Worm (Caenorhabditis elegans) whole organism, L1 larva: ENCODE measurements around the gene gpx-4.
A peak's percentile ranks its signal among the peaks of the same experiment; 100 is the strongest.

Source experiments
- C04F5.9 ChIP-seq: sonication (generic microtip); optimal IDR thresholded peaks from 2 replicates; lab custom pipeline; 2016; ENCODE audit warnings: missing genetic modification characterization, missing compliant biosample characterization
- C16A3.4 ChIP-seq: fragments of 150-350 bp; optimal IDR thresholded peaks from 2 replicates; lab custom pipeline; 2014; ENCODE audit warnings: missing biosample characterization, missing genetic modification characterization
- aly-2 ChIP-seq: fragments of 150-350 bp; optimal IDR thresholded peaks from 2 replicates; lab custom pipeline; 2014; ENCODE audit warnings: missing biosample characterization, missing genetic modification characterization
- ceh-63 ChIP-seq: fragments of 200-800 bp; sonication (Bioruptor generic); optimal IDR thresholded peaks from 2 replicates; lab custom pipeline; 2018; ENCODE audit warnings: mild to moderate bottlenecking, missing genetic modification characterization, missing compliant biosample characterization
- ceh-82 ChIP-seq, 3 experiments: fragments of 150-350 bp in 1 of 3; sonication (generic microtip) in 2 of 3; optimal IDR thresholded peaks; 2 replicates each; lab custom pipeline; 2014 to 2017; ENCODE audit warnings: missing biosample characterization in 3 of 3, missing genetic modification characterization in 3 of 3
- ces-1 ChIP-seq: fragments of 150-350 bp; optimal IDR thresholded peaks from 2 replicates; lab custom pipeline; 2014; ENCODE audit warnings: missing biosample characterization, missing genetic modification reagents, missing genetic modification characterization
- dpl-1 ChIP-seq, 3 experiments: fragments of 150-350 bp in 2 of 3; sonication (generic microtip) in 1 of 3; optimal IDR thresholded peaks; 2 replicates each; lab custom pipeline; 2014 to 2017; ENCODE audit warnings: missing biosample characterization in 3 of 3, missing genetic modification characterization in 3 of 3, missing genetic modification reagents in 3 of 3
- dsc-1 ChIP-seq: sonication (generic microtip); optimal IDR thresholded peaks from 2 replicates; lab custom pipeline; 2016; ENCODE audit warnings: mild to moderate bottlenecking, missing genetic modification characterization, missing compliant biosample characterization
- efl-1 ChIP-seq, 4 experiments: fragments of 150-350 bp; optimal IDR thresholded peaks in 3 of 4; peaks in 1 of 4; 1 replicate in 1 of 4; 2 replicates in 3 of 4; lab custom pipeline; 2014; ENCODE audit warnings: missing biosample characterization in 2 of 4, missing genetic modification characterization in 2 of 4, missing genetic modification reagents in 2 of 4
- efl-3 ChIP-seq: fragments of 200-800 bp; sonication (Bioruptor generic); optimal IDR thresholded peaks from 2 replicates; lab custom pipeline; 2018; ENCODE audit warnings: mild to moderate bottlenecking, missing genetic modification characterization, missing compliant biosample characterization
- egl-27 ChIP-seq, 2 experiments: fragments of 150-350 bp in 1 of 2; sonication (generic microtip); optimal IDR thresholded peaks; 3 replicates each; lab custom pipeline; 2017 to 2018; ENCODE audit warnings: missing biosample characterization in 2 of 2, missing genetic modification characterization in 2 of 2, missing genetic modification reagents in 2 of 2
- ets-5 ChIP-seq: fragments of 200-800 bp; sonication (Bioruptor generic); IDR thresholded peaks from 2 replicates; pipeline ENCODE4 v1.3.6; 2022; ENCODE audit warnings: missing genetic modification characterization, missing compliant biosample characterization
- fkh-8 ChIP-seq: sonication (generic microtip); optimal IDR thresholded peaks from 2 replicates; lab custom pipeline; 2016; ENCODE audit warnings: mild to moderate bottlenecking, missing genetic modification characterization, missing compliant biosample characterization
- grh-1 ChIP-seq: fragments of 200-800 bp; sonication (Bioruptor generic); IDR thresholded peaks from 2 replicates; pipeline ENCODE4 v1.3.6; 2022; ENCODE audit warnings: missing genetic modification reagents, missing genetic modification characterization, missing compliant biosample characterization
- hlh-17 ChIP-seq: fragments of 200-800 bp; sonication (Bioruptor generic); optimal IDR thresholded peaks from 2 replicates; lab custom pipeline; 2018; ENCODE audit warnings: missing genetic modification characterization, mild to moderate bottlenecking, missing compliant biosample characterization, moderate library complexity, borderline replicate concordance
- hpl-2 ChIP-seq: fragments of 150-350 bp; optimal IDR thresholded peaks from 2 replicates; lab custom pipeline; 2014; ENCODE audit warnings: missing biosample characterization, missing genetic modification reagents, missing genetic modification characterization
- jun-1 ChIP-seq: fragments of 150-350 bp; optimal IDR thresholded peaks from 2 replicates; lab custom pipeline; 2014; ENCODE audit warnings: missing biosample characterization, missing genetic modification reagents, missing genetic modification characterization
- lin-14 ChIP-seq: fragments of 200-800 bp; sonication (Bioruptor generic); optimal IDR thresholded peaks from 2 replicates; lab custom pipeline; 2018; ENCODE audit warnings: mild to moderate bottlenecking, missing genetic modification characterization, moderate library complexity, missing compliant biosample characterization
- lsy-2 ChIP-seq, 2 experiments: fragments of 150-350 bp; optimal IDR thresholded peaks; 2 replicates each; lab custom pipeline; 2014; ENCODE audit warnings: missing biosample characterization in 2 of 2, missing genetic modification characterization in 2 of 2
- mab-9 ChIP-seq: fragments of 200-800 bp; sonication (Bioruptor generic); IDR thresholded peaks from 2 replicates; pipeline ENCODE4 v1.3.6; 2022; ENCODE audit warnings: missing genetic modification reagents, missing genetic modification characterization, missing compliant biosample characterization
- mdl-1 ChIP-seq, 2 experiments: fragments of 150-350 bp; optimal IDR thresholded peaks; 2 replicates each; lab custom pipeline; 2014 to 2017; ENCODE audit warnings: missing biosample characterization in 2 of 2, missing genetic modification characterization in 2 of 2, inconsistent platforms in 1 of 2
- mef-2 ChIP-seq: fragments of 150-350 bp; optimal IDR thresholded peaks from 2 replicates; lab custom pipeline; 2014; ENCODE audit warnings: missing biosample characterization, missing genetic modification characterization
- mep-1 ChIP-seq: fragments of 150-350 bp; optimal IDR thresholded peaks from 2 replicates; lab custom pipeline; 2014; ENCODE audit warnings: missing biosample characterization, missing genetic modification characterization
- nhr-19 ChIP-seq: fragments of 200-800 bp; sonication (Bioruptor generic); conservative IDR thresholded peaks from 2 replicates; pipeline ENCODE4 v1.3.6; 2022; ENCODE audit warnings: missing genetic modification characterization, missing compliant biosample characterization
- nhr-20 ChIP-seq: sonication (generic microtip); optimal IDR thresholded peaks from 2 replicates; lab custom pipeline; 2016; ENCODE audit warnings: mild to moderate bottlenecking, missing genetic modification characterization, missing compliant biosample characterization
- nhr-237 ChIP-seq: fragments of 150-350 bp; optimal IDR thresholded peaks from 2 replicates; lab custom pipeline; 2014; ENCODE audit warnings: missing biosample characterization, missing genetic modification characterization
- nhr-47 ChIP-seq: sonication (generic microtip); optimal IDR thresholded peaks from 2 replicates; lab custom pipeline; 2016; ENCODE audit warnings: mild to moderate bottlenecking, missing genetic modification characterization, moderate library complexity, missing compliant biosample characterization
- nhr-71 ChIP-seq: sonication (generic microtip); optimal IDR thresholded peaks from 2 replicates; lab custom pipeline; 2016; ENCODE audit warnings: mild to moderate bottlenecking, missing genetic modification characterization, moderate library complexity, missing compliant biosample characterization
- nhr-77 ChIP-seq: fragments of 150-350 bp; optimal IDR thresholded peaks from 2 replicates; lab custom pipeline; 2014; ENCODE audit warnings: missing biosample characterization, missing genetic modification characterization
- snpc-4 ChIP-seq: fragments of 150-350 bp; optimal IDR thresholded peaks from 2 replicates; lab custom pipeline; 2014; ENCODE audit warnings: missing biosample characterization, missing genetic modification characterization
- sox-4 ChIP-seq: sonication (generic microtip); optimal IDR thresholded peaks from 2 replicates; lab custom pipeline; 2016; ENCODE audit warnings: missing genetic modification characterization, missing compliant biosample characterization
- swsn-7 ChIP-seq: sonication (generic microtip); optimal IDR thresholded peaks from 2 replicates; lab custom pipeline; 2016; ENCODE audit warnings: missing genetic modification characterization, missing compliant biosample characterization
- tlp-1 ChIP-seq: fragments of 150-350 bp; optimal IDR thresholded peaks from 2 replicates; lab custom pipeline; 2014; ENCODE audit warnings: missing biosample characterization, missing genetic modification characterization
- unc-30 ChIP-seq: sonication (generic microtip); optimal IDR thresholded peaks from 2 replicates; lab custom pipeline; 2017; ENCODE audit warnings: missing biosample characterization, missing genetic modification characterization
- ztf-4 ChIP-seq: fragments of 150-350 bp; optimal IDR thresholded peaks from 2 replicates; lab custom pipeline; 2014; ENCODE audit warnings: missing biosample characterization, missing genetic modification characterization

The gpx-4 gene

ce11 chrIV:2656400-2657139 is 18.2 kb downstream of the gpx-4 start:
- TF ChIP-seq mdl-1 (tag; optimal IDR thresholded peaks at IDR 0.05; lab: Kevin White, UChicago), result no peak
- no peak for TF ChIP-seq egl-27 (tag; optimal IDR thresholded peaks at IDR 0.05; lab: Kevin White, UChicago)
- TF ChIP-seq ceh-63, result peak; percentile 74
- no peak for TF ChIP-seq fkh-8 (tag; lab: Kevin White, UChicago)
- TF ChIP-seq nhr-77 (tag; lab: Kevin White, UChicago), result no peak
- TF ChIP-seq dsc-1 (tag; lab: Kevin White, UChicago), result no peak
- TF ChIP-seq dpl-1 (GFP tag; optimal IDR thresholded peaks at IDR 0.05; lab: Kevin White, UChicago), result peak in 1 of 3 experiments; percentile 22
- peak; percentile 75 for TF ChIP-seq lin-14 (GFP tag; lab: Kevin White, UChicago)
- no peak for TF ChIP-seq ets-5 (GFP tag; lab: Robert Waterston, UW)
- TF ChIP-seq nhr-20, result no peak
- no peak for TF ChIP-seq ztf-4 (tag; lab: Kevin White, UChicago)
- TF ChIP-seq mab-9 (GFP tag; lab: Robert Waterston, UW), result no peak
- no peak for TF ChIP-seq lsy-2 (tag; optimal IDR thresholded peaks at IDR 0.05; lab: Kevin White, UChicago)
- peak; percentile 6 for TF ChIP-seq nhr-71 (tag; lab: Kevin White, UChicago)
- TF ChIP-seq swsn-7 (tag; lab: Kevin White, UChicago), result no peak

- TF ChIP-seq ces-1 (GFP tag; lab: Kevin White, UChicago) (no peak), nhr-19 (GFP tag; lab: Robert Waterston, UW) (no peak), snpc-4 (tag; lab: Kevin White, UChicago) (peak; percentile 17), nhr-47 (tag; lab: Kevin White, UChicago) (no peak), efl-3 (no peak), jun-1 (no peak), unc-30 (no peak)
Observed at ce11 chrIV:2654965-2655364, 19.9 kb downstream of the gpx-4 start.

- TF ChIP-seq fkh-8 (tag; lab: Kevin White, UChicago) (no peak), ceh-82 (tag; optimal IDR thresholded peaks at IDR 0.05; lab: Kevin White, UChicago) (no peak), unc-30 (no peak), aly-2 (tag; lab: Kevin White, UChicago) (no peak), mep-1 (no peak), dpl-1 (GFP tag; optimal IDR thresholded peaks at IDR 0.05; lab: Kevin White, UChicago) (no peak), ztf-4 (tag; lab: Kevin White, UChicago) (no peak), C16A3.4 (no peak), hlh-17 (no peak), hpl-2 (no peak), C04F5.9 (tag; lab: Kevin White, UChicago) (no peak), nhr-237 (no peak), grh-1 (GFP tag; lab: Robert Waterston, UW) (no peak), lin-14 (GFP tag; lab: Kevin White, UChicago) (no peak), mef-2 (no peak), tlp-1 (tag; lab: Kevin White, UChicago) (no peak), sox-4 (tag; lab: Kevin White, UChicago) (no peak)
Observed at ce11 chrIV:2650031-2650430, 24.8 kb downstream of the gpx-4 start.

- TF ChIP-seq efl-1 (optimal IDR thresholded peaks at IDR 0.05; lab: Kevin White, UChicago), result no peak
- TF ChIP-seq efl-1 (GFP tag; optimal IDR thresholded peaks at IDR 0.05 in 1 of 2; lab: Kevin White, UChicago), result peak in 1 of 2 experiments; percentile 3
- TF ChIP-seq hpl-2, result no peak
Observed at ce11 chrIV:2642673-2643072, 32.1 kb downstream of the gpx-4 start, which contains the start of gene ric-8. TSS of gene ric-8 (plus strand) at chrIV:2642973.
